Fruit fly (Drosophila melanogaster) whole organism, embryonic: ENCODE results near the gene CG46440.

ENCODE experiments used
- Asciz ChIP-seq: fragments of 200-800 bp; sonication (Bioruptor generic); optimal IDR thresholded peaks from 2 replicates; lab custom pipeline; 2017; ENCODE audit warnings: missing biosample characterization, mild to moderate bottlenecking, missing genetic modification characterization, missing genetic modification reagents
- Atf-2 ChIP-seq: fragments of 200-800 bp; sonication (Bioruptor generic); optimal IDR thresholded peaks from 2 replicates; lab custom pipeline; 2016; ENCODE audit warnings: missing biosample characterization, missing genetic modification characterization
- CG12659 ChIP-seq: fragments of 200-800 bp; sonication (Bioruptor generic); optimal IDR thresholded peaks from 3 replicates; lab custom pipeline; 2017; ENCODE audit warnings: mild to moderate bottlenecking, missing biosample characterization, missing genetic modification reagents, missing genetic modification characterization
- CG15601 ChIP-seq: fragments of 200-800 bp; sonication (Bioruptor generic); optimal IDR thresholded peaks from 3 replicates; lab custom pipeline; 2019; ENCODE audit warnings: missing biosample characterization, mild to moderate bottlenecking, missing genetic modification characterization, moderate library complexity
- CG17359 ChIP-seq: fragments of 200-800 bp; sonication (Bioruptor generic); optimal IDR thresholded peaks from 3 replicates; lab custom pipeline; 2018; ENCODE audit warnings: missing biosample characterization, mild to moderate bottlenecking, missing genetic modification characterization, moderate library complexity
- CG2129 ChIP-seq: fragments of 200-800 bp; sonication (Bioruptor generic); IDR thresholded peaks from 2 replicates; pipeline ENCODE4 v1.3.6; 2022; ENCODE audit warnings: missing biosample characterization, missing genetic modification characterization; ENCODE audit not compliant: partially characterized antibody
- CG30020 ChIP-seq: fragments of 200-800 bp; optimal IDR thresholded peaks from 2 replicates; lab custom pipeline; 2019; ENCODE audit warnings: missing biosample characterization, mild to moderate bottlenecking, missing genetic modification characterization, moderate library complexity
- CG3065 ChIP-seq: fragments of 200-800 bp; sonication (Bioruptor generic); optimal IDR thresholded peaks from 2 replicates; lab custom pipeline; 2016; ENCODE audit warnings: missing biosample characterization, missing genetic modification characterization
- CG31365 ChIP-seq: fragments of 200-800 bp; sonication (Bioruptor generic); optimal IDR thresholded peaks from 2 replicates; lab custom pipeline; 2018; ENCODE audit warnings: missing biosample characterization, mild to moderate bottlenecking, missing genetic modification characterization
- CG3407 ChIP-seq: fragments of 200-800 bp; sonication (Bioruptor generic); optimal IDR thresholded peaks from 2 replicates; lab custom pipeline; 2018; ENCODE audit warnings: missing biosample characterization, mild to moderate bottlenecking, missing genetic modification characterization
- CG42726 ChIP-seq: fragments of 200-800 bp; sonication (Bioruptor generic); IDR thresholded peaks from 2 replicates; pipeline ENCODE4 v1.3.6; 2022; ENCODE audit warnings: missing biosample characterization, missing genetic modification characterization; ENCODE audit not compliant: partially characterized antibody
- CG6765 ChIP-seq: fragments of 200-800 bp; sonication (Bioruptor generic); optimal IDR thresholded peaks from 3 replicates; lab custom pipeline; 2017; ENCODE audit warnings: missing biosample characterization, mild to moderate bottlenecking, missing genetic modification characterization
- CoRest ChIP-seq: fragments of 200-800 bp; sonication (Bioruptor generic); optimal IDR thresholded peaks from 3 replicates; lab custom pipeline; 2018; ENCODE audit warnings: missing biosample characterization, mild to moderate bottlenecking, missing genetic modification characterization, moderate library complexity
- D19A ChIP-seq: fragments of 200-800 bp; optimal IDR thresholded peaks from 3 replicates; lab custom pipeline; 2019; ENCODE audit warnings: missing biosample characterization, mild to moderate bottlenecking, missing genetic modification characterization, moderate library complexity
- Doc3 ChIP-seq: fragments of 200-800 bp; sonication (Bioruptor generic); IDR thresholded peaks from 3 replicates; pipeline ENCODE4 v1.3.6; 2022; ENCODE audit warnings: missing biosample characterization, missing genetic modification characterization; ENCODE audit not compliant: partially characterized antibody
- Fer1 ChIP-seq: fragments of 200-800 bp; sonication (Bioruptor generic); optimal IDR thresholded peaks from 2 replicates; lab custom pipeline; 2017; ENCODE audit warnings: missing biosample characterization, mild to moderate bottlenecking, missing genetic modification characterization
- MBD-R2 ChIP-seq: fragments of 200-800 bp; sonication (Bioruptor generic); IDR thresholded peaks from 2 replicates; pipeline ENCODE4 v1.3.6; 2022; ENCODE audit warnings: missing biosample characterization, missing genetic modification characterization
- Pdp1 ChIP-seq, 2 experiments: fragments of 200-800 bp; sonication (Bioruptor generic); optimal IDR thresholded peaks; 3 replicates each; lab custom pipeline; 2016; ENCODE audit warnings: missing biosample characterization in 2 of 2, missing genetic modification characterization in 2 of 2, mild to moderate bottlenecking in 1 of 2, moderate library complexity in 1 of 2
- Sox100B ChIP-seq: fragments of 200-800 bp; sonication (Bioruptor generic); optimal IDR thresholded peaks from 3 replicates; lab custom pipeline; 2018; ENCODE audit warnings: missing biosample characterization, mild to moderate bottlenecking, missing genetic modification characterization
- Vsx1 ChIP-seq: fragments of 200-800 bp; sonication (Bioruptor generic); optimal IDR thresholded peaks from 2 replicates; lab custom pipeline; 2017; ENCODE audit warnings: missing biosample characterization, mild to moderate bottlenecking, missing genetic modification characterization, missing genetic modification reagents
- crol ChIP-seq: fragments of 200-800 bp; sonication (Bioruptor generic); IDR thresholded peaks from 2 replicates; pipeline ENCODE4 v1.3.6; 2022; ENCODE audit warnings: missing biosample characterization, missing genetic modification characterization
- ewg ChIP-seq: fragments of 200-800 bp; sonication (Bioruptor generic); optimal IDR thresholded peaks from 3 replicates; lab custom pipeline; 2017; ENCODE audit warnings: mild to moderate bottlenecking, missing biosample characterization, missing genetic modification reagents, missing genetic modification characterization
- hb ChIP-seq: fragments of 200-800 bp; sonication (Bioruptor generic); IDR thresholded peaks from 3 replicates; pipeline ENCODE4 v1.3.6; 2022; ENCODE audit warnings: missing biosample characterization, missing genetic modification characterization; ENCODE audit not compliant: partially characterized antibody
- hkb ChIP-seq, 2 experiments: fragments of 200-800 bp in 1 of 2; fragments of >200 bp in 1 of 2; sonication (Bioruptor generic) in 1 of 2; IDR thresholded peaks in 1 of 2; optimal IDR thresholded peaks in 1 of 2; 2 replicates each; pipeline versions ENCODE4 v1.3.6 to Lab custom; 2017 to 2022; ENCODE audit warnings: missing biosample characterization in 1 of 2, missing genetic modification characterization in 1 of 2
- inv ChIP-seq: fragments of 200-800 bp; sonication (Bioruptor generic); IDR thresholded peaks from 2 replicates; pipeline ENCODE4 v1.3.6; 2022; ENCODE audit warnings: missing biosample characterization, missing genetic modification characterization; ENCODE audit not compliant: partially characterized antibody
- ken ChIP-seq: fragments of 200-800 bp; sonication (Bioruptor generic); IDR thresholded peaks from 3 replicates; pipeline ENCODE4 v1.3.6; 2022; ENCODE audit warnings: missing biosample characterization, missing genetic modification characterization
- lbe ChIP-seq: fragments of 200-800 bp; sonication (Bioruptor generic); optimal IDR thresholded peaks from 2 replicates; lab custom pipeline; 2016; ENCODE audit warnings: missing biosample characterization, mild to moderate bottlenecking, missing genetic modification characterization
- nerfin-2 ChIP-seq: fragments of 200-800 bp; sonication (Bioruptor generic); IDR thresholded peaks from 2 replicates; pipeline ENCODE4 v1.3.6; 2022; ENCODE audit warnings: missing biosample characterization, missing genetic modification characterization; ENCODE audit not compliant: partially characterized antibody
- onecut ChIP-seq: fragments of 200-800 bp; sonication (Bioruptor generic); IDR thresholded peaks from 2 replicates; pipeline ENCODE4 v1.3.6; 2022; ENCODE audit warnings: missing biosample characterization, missing genetic modification characterization
- org-1 ChIP-seq: fragments of 200-800 bp; sonication (Bioruptor generic); optimal IDR thresholded peaks from 2 replicates; lab custom pipeline; 2017; ENCODE audit warnings: missing biosample characterization, missing genetic modification characterization
- pb ChIP-seq: fragments of 200-800 bp; sonication (Bioruptor generic); optimal IDR thresholded peaks from 3 replicates; lab custom pipeline; 2016; ENCODE audit warnings: missing biosample characterization, missing genetic modification characterization
- sd ChIP-seq: fragments of 200-800 bp; sonication (Bioruptor generic); optimal IDR thresholded peaks from 3 replicates; lab custom pipeline; 2018; ENCODE audit warnings: missing biosample characterization, mild to moderate bottlenecking, missing genetic modification characterization, moderate library complexity
- sens ChIP-seq: fragments of 200-800 bp; sonication (Bioruptor generic); peaks from one replicate; lab custom pipeline; 2016; ENCODE audit warnings: missing biosample characterization, missing genetic modification characterization
- sqz ChIP-seq: fragments of 200-800 bp; sonication (Bioruptor generic); optimal IDR thresholded peaks from 3 replicates; lab custom pipeline; 2018; ENCODE audit warnings: missing biosample characterization, mild to moderate bottlenecking, missing genetic modification characterization
- vvl ChIP-seq: fragments of 200-800 bp; sonication (Bioruptor generic); IDR thresholded peaks from 2 replicates; pipeline ENCODE4 v1.3.6; 2022; ENCODE audit warnings: missing biosample characterization, missing genetic modification characterization
- yki ChIP-seq: fragments of >200 bp; optimal IDR thresholded peaks from 3 replicates; lab custom pipeline; 2018

The CG46440 gene

dm6 chrX:15857601-15858284 lies at the start of gene CG46440, which contains the start of gene Myb (continued):
- TF ChIP-seq CoRest = peak; percentile 5
- peak; percentile 10 for TF ChIP-seq lbe (GFP tag; lab: Kevin White, UChicago)
- TF ChIP-seq nerfin-2 (GFP tag; lab: Robert Waterston, UW) = peak; percentile 82
- TF ChIP-seq sd (tag; lab: Kevin White, UChicago) = peak; percentile 53
- peak; percentile 59; the same call in 1 of the 3 replicates for TF ChIP-seq Doc3
- TF ChIP-seq vvl = peak; percentile 37; the same call in 1 of the 2 replicates
- TF ChIP-seq inv (GFP tag; lab: Robert Waterston, UW) = peak; percentile 85
- TF ChIP-seq D19A (tag; lab: Kevin White, UChicago) = peak; percentile 54
- peak; percentile 75; the same call in 1 of the 2 replicates for TF ChIP-seq CG42726 (GFP tag; lab: Robert Waterston, UW)
- TF ChIP-seq CG2129 = peak; percentile 59
- TF ChIP-seq CG30020 (tag; lab: Kevin White, UChicago) = peak; percentile 88
- peak; percentile 61 for TF ChIP-seq CG12659 (GFP tag; lab: Kevin White, UChicago)
- TF ChIP-seq hb (GFP tag; lab: Robert Waterston, UW) = peak; percentile 82

dm6 chrX:15893732-15894264 lies 36.2 kb upstream of the CG46440 start:
- TF ChIP-seq CG3407 (GFP tag; lab: Kevin White, UChicago) = peak; percentile 39
- TF ChIP-seq Vsx1 (GFP tag; lab: Kevin White, UChicago) = peak; percentile 1
- peak; percentile 50 for TF ChIP-seq Asciz
- no peak for TF ChIP-seq pb
- TF ChIP-seq D19A (tag; lab: Kevin White, UChicago) = peak; percentile 73
- no peak for TF ChIP-seq CG31365
- peak; percentile 11 for TF ChIP-seq Fer1 (GFP tag; lab: Kevin White, UChicago)
- peak in 1 of 2 experiments; percentile 69 for TF ChIP-seq Pdp1 (GFP tag; optimal IDR thresholded peaks at IDR 0.05; lab: Kevin White, UChicago)
- peak; percentile 33 for TF ChIP-seq CG17359 (tag; lab: Kevin White, UChicago)
- no peak for TF ChIP-seq hkb (optimal IDR thresholded peaks at IDR 0.05; lab: Kevin White, UChicago)
- TF ChIP-seq hkb (GFP tag; IDR thresholded peaks at IDR 0.05; lab: Robert Waterston, UW) = peak; percentile 7; the same call in 1 of the 2 replicates
- peak; percentile 66 for TF ChIP-seq sens
- no peak for TF ChIP-seq yki (lab: Kevin White, UChicago)
- peak; percentile 25 for TF ChIP-seq org-1 (GFP tag; lab: Kevin White, UChicago)
- 0 out of 2 replicates have a peak, but pooled peaks have one; percentile 39 for TF ChIP-seq crol (GFP tag; lab: Robert Waterston, UW)
- TF ChIP-seq ken (GFP tag; lab: Robert Waterston, UW) = no peak
- TF ChIP-seq ewg (GFP tag; lab: Kevin White, UChicago) = peak; percentile 60
- TF ChIP-seq CG6765 (GFP tag; lab: Kevin White, UChicago) = peak; percentile 1
- peak; percentile 15 for TF ChIP-seq Sox100B
- TF ChIP-seq CG15601 (tag; lab: Kevin White, UChicago) = peak; percentile 24
- peak; percentile 35; the same call in 1 of the 2 replicates for TF ChIP-seq onecut (GFP tag; lab: Robert Waterston, UW)
- no peak for TF ChIP-seq Atf-2
- TF ChIP-seq sqz (GFP tag; lab: Kevin White, UChicago) = peak; percentile 12
- no peak for TF ChIP-seq MBD-R2
- TF ChIP-seq CG3065 (GFP tag; lab: Kevin White, UChicago) = no peak
